Worm (Caenorhabditis elegans) whole organism, L3 larva: Measurements from ENCODE around the gene clec-62.

ENCODE experiments used
- aly-2 ChIP-seq: fragments of 150-350 bp; optimal IDR thresholded peaks from 2 replicates; lab custom pipeline; 2014; ENCODE audit warnings: missing biosample characterization, missing genetic modification characterization
- ceh-28 ChIP-seq: fragments of 150-350 bp; optimal IDR thresholded peaks from 2 replicates; lab custom pipeline; 2014; ENCODE audit warnings: missing biosample characterization, missing genetic modification reagents, missing genetic modification characterization
- egl-27 ChIP-seq: sonication (generic microtip); optimal IDR thresholded peaks from 4 replicates; lab custom pipeline; 2017; ENCODE audit warnings: missing biosample characterization, missing genetic modification reagents, missing genetic modification characterization
- fkh-10 ChIP-seq: sonication (generic microtip); optimal IDR thresholded peaks from 2 replicates; lab custom pipeline; 2017; ENCODE audit warnings: missing biosample characterization, missing genetic modification reagents, missing genetic modification characterization
- jun-1 ChIP-seq: fragments of 150-350 bp; optimal IDR thresholded peaks from 2 replicates; lab custom pipeline; 2014; ENCODE audit warnings: missing biosample characterization, missing genetic modification reagents, missing genetic modification characterization
- nhr-237 ChIP-seq: fragments of 150-350 bp; optimal IDR thresholded peaks from 2 replicates; lab custom pipeline; 2014; ENCODE audit warnings: missing biosample characterization, missing genetic modification characterization
- nhr-28 ChIP-seq: fragments of 150-350 bp; optimal IDR thresholded peaks from 2 replicates; lab custom pipeline; 2014; ENCODE audit warnings: missing biosample characterization, missing genetic modification characterization
- nhr-67 ChIP-seq: fragments of 150-350 bp; optimal IDR thresholded peaks from 2 replicates; lab custom pipeline; 2014; ENCODE audit warnings: missing biosample characterization, missing genetic modification characterization
- nhr-76 ChIP-seq: fragments of 150-350 bp; sonication (generic microtip); optimal IDR thresholded peaks from 5 replicates; lab custom pipeline; 2014; ENCODE audit warnings: missing biosample characterization, missing genetic modification characterization
- nhr-77 ChIP-seq: fragments of 150-350 bp; optimal IDR thresholded peaks from 2 replicates; lab custom pipeline; 2014; ENCODE audit warnings: missing biosample characterization, missing genetic modification characterization
- snpc-4 ChIP-seq: fragments of 150-350 bp; optimal IDR thresholded peaks from 2 replicates; lab custom pipeline; 2014; ENCODE audit warnings: missing biosample characterization, missing genetic modification characterization
- tbx-2 ChIP-seq: sonication (generic microtip); optimal IDR thresholded peaks from 2 replicates; lab custom pipeline; 2016; ENCODE audit warnings: mild to moderate bottlenecking, missing genetic modification characterization, missing compliant biosample characterization
- unc-62 ChIP-seq: fragments of 150-350 bp; sonication (generic microtip); optimal IDR thresholded peaks from 4 replicates; lab custom pipeline; 2014; ENCODE audit warnings: missing biosample characterization, missing genetic modification reagents, missing genetic modification characterization
- ztf-11 ChIP-seq: fragments of 150-350 bp; optimal IDR thresholded peaks from 2 replicates; lab custom pipeline; 2014; ENCODE audit warnings: missing biosample characterization, missing genetic modification characterization

DNA sequence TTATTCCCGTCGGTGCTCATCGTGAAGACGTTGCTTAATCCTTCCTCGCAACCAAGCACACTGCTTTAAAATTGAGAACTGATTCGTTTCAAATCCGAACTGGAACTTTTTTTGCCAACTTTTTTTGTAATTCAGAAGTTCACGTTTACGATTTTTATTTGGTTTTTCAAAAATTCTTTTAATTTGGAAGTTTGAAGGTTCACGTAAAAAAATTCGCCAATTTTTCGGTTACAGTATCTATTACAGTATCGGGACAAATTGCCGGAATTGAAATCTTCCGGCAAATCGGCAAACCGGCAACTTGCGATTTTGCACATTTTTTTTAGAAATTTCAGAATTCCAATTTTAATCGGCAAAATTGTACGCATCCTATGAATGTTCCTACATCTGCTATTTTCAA, 33.3 kb upstream of the clec-62 start, which contains the start of gene F58G1.3:
- TF ChIP-seq tbx-2 (tag; lab: Kevin White, UChicago) (no peak), jun-1 (tag; lab: Kevin White, UChicago) (no peak), nhr-76 (tag; lab: Kevin White, UChicago) (no peak), nhr-67 (tag; lab: Kevin White, UChicago) (no peak), snpc-4 (tag; lab: Kevin White, UChicago) (no peak), unc-62 (GFP tag; lab: Kevin White, UChicago) (no peak), egl-27 (no peak), nhr-237 (tag; lab: Kevin White, UChicago) (no peak), ceh-28 (tag; lab: Kevin White, UChicago) (no peak), aly-2 (no peak), nhr-28 (no peak), fkh-10 (GFP tag; lab: Kevin White, UChicago) (no peak), ztf-11 (no peak), nhr-77 (tag; lab: Kevin White, UChicago) (no peak)
